Comparison of ENCODE assay signal across 1 fruit fly cellular context in the genomic region with DNA sequence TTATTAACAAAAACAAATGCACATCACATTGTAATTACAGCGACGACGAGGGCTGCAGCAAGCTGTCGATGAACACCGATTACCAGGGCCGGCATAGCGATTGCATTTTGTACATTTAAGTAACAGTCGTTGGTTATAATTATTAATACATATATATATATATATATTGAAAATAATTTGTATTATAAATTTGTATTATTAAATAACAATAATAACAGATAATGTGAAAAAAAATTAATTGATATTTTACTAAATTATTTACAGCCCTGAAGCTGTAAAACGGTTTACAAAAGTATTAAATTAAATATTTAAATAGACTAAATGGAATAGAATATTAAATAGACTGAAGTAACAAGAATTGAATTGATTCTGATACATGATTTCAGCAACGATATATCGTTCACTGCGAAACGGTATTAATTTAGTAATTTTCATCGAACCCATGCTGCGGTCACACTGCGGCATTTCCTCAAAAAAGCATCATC.
TF ChIP-seq lines count a peak whose summit lies in the region.

A gene (minus strand): TSS at position 327 of the 485 bp plus-strand sequence.
A gene (plus strand): TSS at position 417 of the 485 bp plus-strand sequence.

TF ChIP-seq in whole organism, embryonic, 481 proteins besides CTCF, POLR2A, EP300 and RAD21 (continued from another document and continues in another):
- TF ChIP-seq CG14441 (GFP tag; IDR thresholded peaks at IDR 0.05; lab: Robert Waterston, UW) (peak; percentile 32; the same call in 1 of the 2 replicates), vnd (GFP tag; IDR thresholded peaks at IDR 0.05; lab: Robert Waterston, UW; ENCODE audit: partially characterized antibody) (peak; percentile 53; the same call in 1 of the 3 replicates), Hmr (GFP tag; optimal IDR thresholded peaks at IDR 0.05; lab: Kevin White, UChicago) (peak; percentile 15), CG2889 (GFP tag; IDR thresholded peaks at IDR 0.05; lab: Robert Waterston, UW) (no peak), onecut (GFP tag; IDR thresholded peaks at IDR 0.05; lab: Robert Waterston, UW) (0 out of 2 replicates have a peak, but pooled peaks have one; percentile 32), CG15696 (tag; optimal IDR thresholded peaks at IDR 0.05; lab: Kevin White, UChicago) (peak; percentile 47), odd (GFP tag; optimal IDR thresholded peaks at IDR 0.05; lab: Kevin White, UChicago) (no peak), Dbx (GFP tag; IDR thresholded peaks at IDR 0.05; lab: Robert Waterston, UW) (no peak), cad (GFP tag; optimal IDR thresholded peaks at IDR 0.05; lab: Kevin White, UChicago) (no peak), ranshi (GFP tag; IDR thresholded peaks at IDR 0.05; lab: Robert Waterston, UW) (peak; percentile 27; the same call in 1 of the 2 replicates), E2f2 (GFP tag; IDR thresholded peaks at IDR 0.05; lab: Robert Waterston, UW) (peak; percentile 18; the same call in 1 of the 2 replicates), CG13296 (GFP tag; optimal IDR thresholded peaks at IDR 0.05; lab: Kevin White, UChicago) (peak; percentile 32), CG17802 (tag; optimal IDR thresholded peaks at IDR 0.05; lab: Kevin White, UChicago) (no peak), CG18764 (GFP tag; optimal IDR thresholded peaks at IDR 0.05; lab: Kevin White, UChicago) (no peak), CG10209 (GFP tag; optimal IDR thresholded peaks at IDR 0.05; lab: Kevin White, UChicago) (peak; percentile 5), Aef1 (GFP tag; IDR thresholded peaks at IDR 0.05; lab: Robert Waterston, UW) (peak; percentile 32; the same call in 1 of the 3 replicates), CG9797 (GFP tag; optimal IDR thresholded peaks at IDR 0.05; lab: Kevin White, UChicago) (peak; percentile 57), Fer3 (tag; optimal IDR thresholded peaks at IDR 0.05; lab: Kevin White, UChicago) (peak; percentile 18), CG17361 (GFP tag; IDR thresholded peaks at IDR 0.05; lab: Robert Waterston, UW) (peak; percentile 56; the same call in 1 of the 3 replicates), CG11560 (tag; IDR thresholded peaks at IDR 0.05; lab: Robert Waterston, UW) (no peak), ro (GFP tag; IDR thresholded peaks at IDR 0.05; lab: Robert Waterston, UW) (no peak), Bgb (GFP tag; IDR thresholded peaks at IDR 0.05; lab: Robert Waterston, UW; ENCODE audit: partially characterized antibody) (peak; percentile 79), CG12391 (tag; optimal IDR thresholded peaks at IDR 0.05; lab: Kevin White, UChicago) (peak; percentile 65), CG10654 (GFP tag; optimal IDR thresholded peaks at IDR 0.05; lab: Kevin White, UChicago) (peak; percentile 1), CG14710 (tag; optimal IDR thresholded peaks at IDR 0.05; lab: Kevin White, UChicago) (peak; percentile 67), Fer1 (GFP tag; optimal IDR thresholded peaks at IDR 0.05; lab: Kevin White, UChicago) (no peak), dpn (GFP tag; optimal IDR thresholded peaks at IDR 0.05; lab: Kevin White, UChicago) (peak; percentile 13 to 43), CG9817 (tag; optimal IDR thresholded peaks at IDR 0.05; lab: Kevin White, UChicago) (peak; percentile 29), CG30403 (GFP tag; optimal IDR thresholded peaks at IDR 0.05; lab: Kevin White, UChicago) (peak; percentile 10), bbx (GFP tag; IDR thresholded peaks at IDR 0.05; lab: Robert Waterston, UW; ENCODE audit: partially characterized antibody) (peak; percentile 58; the same call in 1 of the 2 replicates), Ada2b (GFP tag; IDR thresholded peaks at IDR 0.05; lab: Robert Waterston, UW) (no peak), CG7271 (tag; optimal IDR thresholded peaks at IDR 0.05; lab: Kevin White, UChicago) (no peak), CG10147 (GFP tag; optimal IDR thresholded peaks at IDR 0.05; lab: Kevin White, UChicago) (peak; percentile 35), Dp (GFP tag; optimal IDR thresholded peaks at IDR 0.05; lab: Kevin White, UChicago) (peak; percentile 22), CG31441 (GFP tag; IDR thresholded peaks at IDR 0.05; lab: Robert Waterston, UW) (peak; percentile 64), Med (GFP tag; lab: Kevin White, UChicago) (peak; percentile 60), BEAF-32 (GFP tag; optimal IDR thresholded peaks at IDR 0.05; lab: Kevin White, UChicago) (peak; percentile 75), Hr51 (GFP tag; optimal IDR thresholded peaks at IDR 0.05; lab: Kevin White, UChicago) (peak in 1 of 2 experiments; percentile 10), CG9437 (GFP tag; optimal IDR thresholded peaks at IDR 0.05; lab: Kevin White, UChicago) (peak; percentile 19), dm (GFP tag; optimal IDR thresholded peaks at IDR 0.05; lab: Kevin White, UChicago) (no peak), CG17359 (tag; optimal IDR thresholded peaks at IDR 0.05; lab: Kevin White, UChicago) (peak; percentile 18), Blimp-1 (GFP tag; optimal IDR thresholded peaks at IDR 0.05; lab: Kevin White, UChicago) (peak; percentile 22), cg (GFP tag; optimal IDR thresholded peaks at IDR 0.05; lab: Kevin White, UChicago) (no peak), CG10979 (tag; optimal IDR thresholded peaks at IDR 0.05; lab: Kevin White, UChicago) (peak; percentile 8), CG11085 (GFP tag; IDR thresholded peaks at IDR 0.05; lab: Robert Waterston, UW) (no peak), Dek (tag; optimal IDR thresholded peaks at IDR 0.05; lab: Kevin White, UChicago) (peak; percentile 49), NfI (GFP tag; optimal IDR thresholded peaks at IDR 0.05; lab: Kevin White, UChicago) (peak; percentile 43), pfk (GFP tag; optimal IDR thresholded peaks at IDR 0.05; lab: Kevin White, UChicago) (no peak), phol (tag; optimal IDR thresholded peaks at IDR 0.05; lab: Kevin White, UChicago) (peak; percentile 37), CG12744 (GFP tag; optimal IDR thresholded peaks at IDR 0.05; lab: Kevin White, UChicago) (no peak), sug (tag; optimal IDR thresholded peaks at IDR 0.05; lab: Kevin White, UChicago) (peak; percentile 67), dan (GFP tag; IDR thresholded peaks at IDR 0.05; lab: Robert Waterston, UW) (no peak), CG4328 (GFP tag; optimal IDR thresholded peaks at IDR 0.05; lab: Kevin White, UChicago) (peak; percentile 11), CG18619 (GFP tag; optimal IDR thresholded peaks at IDR 0.05; lab: Kevin White, UChicago) (no peak), Myb (GFP tag; optimal IDR thresholded peaks at IDR 0.05; lab: Kevin White, UChicago) (no peak), zfh1 (GFP tag; IDR thresholded peaks at IDR 0.05; lab: Robert Waterston, UW) (peak; percentile 27; the same call in 1 of the 3 replicates), CG6175 (GFP tag; IDR thresholded peaks at IDR 0.05; lab: Robert Waterston, UW) (no peak), Sry-β (GFP tag; optimal IDR thresholded peaks at IDR 0.05; lab: Kevin White, UChicago) (peak; percentile 34), CG11695 (GFP tag; IDR thresholded peaks at IDR 0.05; lab: Robert Waterston, UW) (0 out of 3 replicates have a peak, but pooled peaks have one; percentile 7), Abd-B (GFP tag; optimal IDR thresholded peaks at IDR 0.05; lab: Kevin White, UChicago) (peak; percentile 5), Bteb2 (GFP tag; optimal IDR thresholded peaks at IDR 0.05; lab: Kevin White, UChicago) (no peak), CG7786 (GFP tag; optimal IDR thresholded peaks at IDR 0.05; lab: Kevin White, UChicago) (no peak), Hsf (GFP tag; optimal IDR thresholded peaks at IDR 0.05; lab: Kevin White, UChicago) (no peak), CG3995 (GFP tag; optimal IDR thresholded peaks at IDR 0.05; lab: Kevin White, UChicago) (peak; percentile 96), pzg (GFP tag; optimal IDR thresholded peaks at IDR 0.05; lab: Kevin White, UChicago) (peak; percentile 43), gfzf (GFP tag; optimal IDR thresholded peaks at IDR 0.05; lab: Kevin White, UChicago) (peak; percentile 58), Scr (GFP tag; IDR thresholded peaks at IDR 0.05; lab: Robert Waterston, UW; ENCODE audit: partially characterized antibody) (peak; percentile 71), CG42726 (GFP tag; IDR thresholded peaks at IDR 0.05; lab: Robert Waterston, UW; ENCODE audit: partially characterized antibody) (peak; percentile 41; the same call in 1 of the 2 replicates), CoRest (tag; optimal IDR thresholded peaks at IDR 0.05; lab: Kevin White, UChicago) (peak; percentile 55), CG14014 (GFP tag; IDR thresholded peaks at IDR 0.05; lab: Robert Waterston, UW) (no peak), Nf-YC (tag; optimal IDR thresholded peaks at IDR 0.05; lab: Kevin White, UChicago) (peak; percentile 58), az2 (GFP tag; optimal IDR thresholded peaks at IDR 0.05; lab: Kevin White, UChicago) (no peak), Pdp1 (GFP tag; optimal IDR thresholded peaks at IDR 0.05; lab: Kevin White, UChicago) (peak in 1 of 2 experiments; percentile 10), CG12299 (tag; optimal IDR thresholded peaks at IDR 0.05; lab: Kevin White, UChicago) (no peak), HHEX (GFP tag; optimal IDR thresholded peaks at IDR 0.05; lab: Kevin White, UChicago) (peak; percentile 42), CG3065 (GFP tag; optimal IDR thresholded peaks at IDR 0.05; lab: Kevin White, UChicago) (no peak), tin (GFP tag; optimal IDR thresholded peaks at IDR 0.05; lab: Kevin White, UChicago) (peak; percentile 22), so (GFP tag; IDR thresholded peaks at IDR 0.05; lab: Robert Waterston, UW) (no peak), CG14667 (GFP tag; IDR thresholded peaks at IDR 0.05; lab: Robert Waterston, UW) (0 out of 2 replicates have a peak, but pooled peaks have one; percentile 15), CG17385 (GFP tag; optimal IDR thresholded peaks at IDR 0.05; lab: Kevin White, UChicago) (peak; percentile 19), CG8290 (GFP tag; optimal IDR thresholded peaks at IDR 0.05; lab: Kevin White, UChicago) (peak; percentile 75), CG8290 (tag; optimal IDR thresholded peaks at IDR 0.05; lab: Kevin White, UChicago) (no peak), ERR (GFP tag; optimal IDR thresholded peaks at IDR 0.05; lab: Kevin White, UChicago) (no peak), Sry-δ (GFP tag; optimal IDR thresholded peaks at IDR 0.05; lab: Kevin White, UChicago) (peak; percentile 25), B-H2 (GFP tag; optimal IDR thresholded peaks at IDR 0.05; lab: Kevin White, UChicago) (peak; percentile 59), fd96Cb (tag; optimal IDR thresholded peaks at IDR 0.05; lab: Kevin White, UChicago) (peak; percentile 20), Mes4 (GFP tag; optimal IDR thresholded peaks at IDR 0.05; lab: Kevin White, UChicago) (no peak), CG16813 (GFP tag; IDR thresholded peaks at IDR 0.05; lab: Robert Waterston, UW; ENCODE audit: partially characterized antibody) (peak; percentile 67), chinmo (GFP tag; IDR thresholded peaks at IDR 0.05; lab: Robert Waterston, UW; ENCODE audit: partially characterized antibody) (0 out of 4 replicates have a peak, but pooled peaks have one; percentile 37), NFAT (GFP tag; IDR thresholded peaks at IDR 0.05; lab: Robert Waterston, UW) (peak; percentile 60), Doc3 (GFP tag; IDR thresholded peaks at IDR 0.05; lab: Robert Waterston, UW; ENCODE audit: partially characterized antibody) (peak; percentile 53; the same call in 2 of the 3 replicates), CG9727 (GFP tag; optimal IDR thresholded peaks at IDR 0.05; lab: Kevin White, UChicago) (peak; percentile 76), CG6791 (GFP tag; IDR thresholded peaks at IDR 0.05; lab: Robert Waterston, UW; ENCODE audit: partially characterized antibody) (peak; percentile 42; the same call in 2 of the 3 replicates), caup (GFP tag; optimal IDR thresholded peaks at IDR 0.05; lab: Kevin White, UChicago; ENCODE audit: severe bottlenecking) (peak; percentile 20), HLH4C (GFP tag; IDR thresholded peaks at IDR 0.05; lab: Robert Waterston, UW; ENCODE audit: partially characterized antibody) (peak; percentile 33; the same call in 1 of the 3 replicates), CG7357 (GFP tag; IDR thresholded peaks at IDR 0.05; lab: Robert Waterston, UW) (no peak), CG16863 (GFP tag; optimal IDR thresholded peaks at IDR 0.05; lab: Kevin White, UChicago) (no peak), CG1024 (GFP tag; IDR thresholded peaks at IDR 0.05; lab: Robert Waterston, UW) (no peak), CG2129 (GFP tag; IDR thresholded peaks at IDR 0.05; lab: Robert Waterston, UW; ENCODE audit: partially characterized antibody) (peak; percentile 40), Usf (GFP tag; optimal IDR thresholded peaks at IDR 0.05; lab: Kevin White, UChicago) (no peak), seq (GFP tag; IDR thresholded peaks at IDR 0.05; lab: Robert Waterston, UW) (no peak), MBD-R2 (GFP tag; IDR thresholded peaks at IDR 0.05; lab: Robert Waterston, UW) (peak; percentile 46; the same call in 1 of the 2 replicates), ind (GFP tag; optimal IDR thresholded peaks at IDR 0.05; lab: Kevin White, UChicago) (peak; percentile 41), C15 (GFP tag; IDR thresholded peaks at IDR 0.05; lab: Robert Waterston, UW) (no peak), CG5245 (GFP tag; optimal IDR thresholded peaks at IDR 0.05; lab: Kevin White, UChicago) (no peak), Vsx1 (GFP tag; optimal IDR thresholded peaks at IDR 0.05; lab: Kevin White, UChicago) (no peak), CG4424 (GFP tag; optimal IDR thresholded peaks at IDR 0.05; lab: Kevin White, UChicago) (peak; percentile 29), ftz-f1 (GFP tag; optimal IDR thresholded peaks at IDR 0.05; lab: Kevin White, UChicago) (no peak), CG8388 (GFP tag; optimal IDR thresholded peaks at IDR 0.05; lab: Kevin White, UChicago) (peak; percentile 0), vfl (GFP tag; optimal IDR thresholded peaks at IDR 0.05; lab: Kevin White, UChicago) (no peak), Drgx (GFP tag; IDR thresholded peaks at IDR 0.05; lab: Robert Waterston, UW) (no peak), amos (GFP tag; IDR thresholded peaks at IDR 0.05; lab: Robert Waterston, UW; ENCODE audit: partially characterized antibody) (peak; percentile 77), Atf6 (GFP tag; IDR thresholded peaks at IDR 0.05; lab: Robert Waterston, UW) (no peak), CG12219 (GFP tag; optimal IDR thresholded peaks at IDR 0.05; lab: Kevin White, UChicago) (no peak), CG17912 (GFP tag; optimal IDR thresholded peaks at IDR 0.05; lab: Kevin White, UChicago) (peak; percentile 60), CG4617 (GFP tag; optimal IDR thresholded peaks at IDR 0.05; lab: Kevin White, UChicago; ENCODE audit: borderline replicate concordance) (no peak), mld (GFP tag; IDR thresholded peaks at IDR 0.05; lab: Robert Waterston, UW; ENCODE audit: partially characterized antibody) (no peak), CG15514 (GFP tag; optimal IDR thresholded peaks at IDR 0.05; lab: Kevin White, UChicago) (peak; percentile 58), Antp (GFP tag; optimal IDR thresholded peaks at IDR 0.05; lab: Kevin White, UChicago) (peak; percentile 3), sqz (GFP tag; optimal IDR thresholded peaks at IDR 0.05; lab: Kevin White, UChicago) (peak; percentile 18)
